Worm (Caenorhabditis elegans) whole organism, late embryonic: ENCODE results near the gene srt-38.

Experiments used
- C38D4.7 ChIP-seq: fragments of 200-800 bp; sonication (Bioruptor generic); optimal IDR thresholded peaks from 2 replicates; lab custom pipeline; 2018; ENCODE audit warnings: mild to moderate bottlenecking, missing genetic modification characterization, moderate library complexity, missing compliant biosample characterization
- F13H6.1 ChIP-seq: sonication (generic microtip); optimal IDR thresholded peaks from 2 replicates; lab custom pipeline; 2016; ENCODE audit warnings: missing genetic modification characterization, missing compliant biosample characterization
- T23F11.4 ChIP-seq: fragments of 200-800 bp; sonication (Bioruptor generic); optimal IDR thresholded peaks from 2 replicates; lab custom pipeline; 2018; ENCODE audit warnings: mild to moderate bottlenecking, missing genetic modification characterization, missing compliant biosample characterization
- ceh-2 ChIP-seq: sonication (generic microtip); optimal IDR thresholded peaks from 2 replicates; lab custom pipeline; 2016; ENCODE audit warnings: missing genotype, missing genetic modification characterization, missing compliant biosample characterization
- ceh-24 ChIP-seq: sonication (generic microtip); optimal IDR thresholded peaks from 2 replicates; lab custom pipeline; 2016; ENCODE audit warnings: mild to moderate bottlenecking, missing genetic modification characterization, missing compliant biosample characterization
- ceh-30 ChIP-seq: fragments of 150-350 bp; optimal IDR thresholded peaks from 2 replicates; lab custom pipeline; 2014; ENCODE audit warnings: missing biosample characterization, missing genetic modification characterization
- ceh-34 ChIP-seq: sonication (generic microtip); optimal IDR thresholded peaks from 2 replicates; lab custom pipeline; 2016; ENCODE audit warnings: mild to moderate bottlenecking, missing genetic modification characterization, missing compliant biosample characterization
- ceh-45 ChIP-seq: fragments of 200-800 bp; sonication (Bioruptor generic); IDR thresholded peaks from 2 replicates; pipeline ENCODE4 v1.3.6; 2022; ENCODE audit warnings: missing genetic modification reagents, missing genetic modification characterization, missing compliant biosample characterization
- ceh-48 ChIP-seq: sonication (generic microtip); optimal IDR thresholded peaks from 2 replicates; lab custom pipeline; 2016; ENCODE audit warnings: missing genetic modification characterization, inconsistent platforms, missing compliant biosample characterization
- ceh-6 ChIP-seq: fragments of 200-800 bp; sonication (Bioruptor generic); optimal IDR thresholded peaks from 2 replicates; lab custom pipeline; 2018; ENCODE audit warnings: mild to moderate bottlenecking, missing genetic modification characterization, missing compliant biosample characterization
- dve-1 ChIP-seq: sonication (generic microtip); optimal IDR thresholded peaks from 2 replicates; lab custom pipeline; 2017; ENCODE audit warnings: antibody characterized with exemption, mild to moderate bottlenecking, missing genetic modification characterization, missing compliant biosample characterization
- elt-4 ChIP-seq: sonication (generic microtip); optimal IDR thresholded peaks from 2 replicates; lab custom pipeline; 2016; ENCODE audit warnings: missing genetic modification characterization, missing compliant biosample characterization
- ets-4 ChIP-seq: sonication (generic microtip); optimal IDR thresholded peaks from 2 replicates; lab custom pipeline; 2016; ENCODE audit warnings: missing genetic modification characterization, missing compliant biosample characterization
- fkh-6 ChIP-seq: sonication (generic microtip); optimal IDR thresholded peaks from 2 replicates; lab custom pipeline; 2016; ENCODE audit warnings: missing genetic modification characterization, missing compliant biosample characterization
- hlh-13 ChIP-seq: fragments of 200-800 bp; sonication (Bioruptor generic); optimal IDR thresholded peaks from 2 replicates; lab custom pipeline; 2018; ENCODE audit warnings: mild to moderate bottlenecking, missing genetic modification characterization, missing compliant biosample characterization
- hlh-30 ChIP-seq: sonication (generic microtip); optimal IDR thresholded peaks from 2 replicates; lab custom pipeline; 2017; ENCODE audit warnings: antibody characterized with exemption, missing genetic modification characterization, missing compliant biosample characterization; ENCODE audit not compliant: insufficient read depth
- hlh-6 ChIP-seq: sonication (generic microtip); optimal IDR thresholded peaks from 2 replicates; lab custom pipeline; 2016; ENCODE audit warnings: missing genotype, missing genetic modification characterization, missing compliant biosample characterization
- hlh-8 ChIP-seq: sonication (generic microtip); optimal IDR thresholded peaks from 2 replicates; lab custom pipeline; 2016; ENCODE audit warnings: missing genotype, missing genetic modification characterization, missing compliant biosample characterization
- lin-11 ChIP-seq: fragments of 200-800 bp; sonication (Bioruptor generic); optimal IDR thresholded peaks from 2 replicates; lab custom pipeline; 2018; ENCODE audit warnings: mild to moderate bottlenecking, missing genetic modification characterization, missing compliant biosample characterization
- mec-3 ChIP-seq: sonication (generic microtip); optimal IDR thresholded peaks from 2 replicates; lab custom pipeline; 2016; ENCODE audit warnings: borderline replicate concordance, missing genetic modification characterization, missing compliant biosample characterization
- nhr-232 ChIP-seq: sonication (generic microtip); optimal IDR thresholded peaks from 2 replicates; lab custom pipeline; 2016; ENCODE audit warnings: missing genetic modification characterization, missing compliant biosample characterization
- pag-3 ChIP-seq: sonication (generic microtip); optimal IDR thresholded peaks from 2 replicates; lab custom pipeline; 2016; ENCODE audit warnings: missing compliant biosample characterization, missing genetic modification characterization, borderline replicate concordance
- pat-9 ChIP-seq: fragments of 200-800 bp; sonication (Bioruptor generic); optimal IDR thresholded peaks from 2 replicates; lab custom pipeline; 2018; ENCODE audit warnings: mild to moderate bottlenecking, missing genetic modification characterization, moderate library complexity, missing compliant biosample characterization
- pha-2 ChIP-seq: sonication (generic microtip); optimal IDR thresholded peaks from 2 replicates; lab custom pipeline; 2017; ENCODE audit warnings: mild to moderate bottlenecking, missing genetic modification characterization, missing compliant biosample characterization
- pha-4 ChIP-seq: fragments of 150-350 bp; optimal IDR thresholded peaks from 2 replicates; lab custom pipeline; 2018; ENCODE audit warnings: missing biosample characterization, missing genetic modification reagents, missing genetic modification characterization
- pqm-1 ChIP-seq: sonication (generic microtip); optimal IDR thresholded peaks from 2 replicates; lab custom pipeline; 2016; ENCODE audit warnings: missing genetic modification characterization, missing compliant biosample characterization
- ref-2 ChIP-seq: sonication (generic microtip); optimal IDR thresholded peaks from 2 replicates; lab custom pipeline; 2016; ENCODE audit warnings: missing genetic modification characterization, missing compliant biosample characterization
- rnt-1 ChIP-seq: sonication (generic microtip); optimal IDR thresholded peaks from 2 replicates; lab custom pipeline; 2016; ENCODE audit warnings: missing genetic modification characterization, missing compliant biosample characterization
- sdc-2 ChIP-seq: sonication (generic microtip); optimal IDR thresholded peaks from 2 replicates; lab custom pipeline; 2016; ENCODE audit warnings: missing genotype, missing genetic modification characterization, missing compliant biosample characterization
- ttx-3 ChIP-seq: sonication (generic microtip); optimal IDR thresholded peaks from 2 replicates; lab custom pipeline; 2016; ENCODE audit warnings: missing genetic modification reagents, missing genetic modification characterization, missing compliant biosample characterization
- unc-3 ChIP-seq, 2 experiments: fragments of 200-800 bp in 1 of 2; sonication (Bioruptor generic) in 1 of 2; sonication (generic microtip) in 1 of 2; conservative IDR thresholded peaks in 1 of 2; optimal IDR thresholded peaks in 1 of 2; 2 replicates each; pipeline versions ENCODE4 v1.3.6 to Lab custom; 2016 to 2022; ENCODE audit warnings: missing compliant biosample characterization in 2 of 2, missing genetic modification characterization in 2 of 2, missing genetic modification reagents in 1 of 2
- unc-42 ChIP-seq: sonication (generic microtip); optimal IDR thresholded peaks from 2 replicates; lab custom pipeline; 2016; ENCODE audit warnings: missing genotype, missing genetic modification characterization, missing compliant biosample characterization
- ztf-16 ChIP-seq: sonication (generic microtip); optimal IDR thresholded peaks from 2 replicates; lab custom pipeline; 2017; ENCODE audit warnings: missing genetic modification characterization, missing compliant biosample characterization

The srt-38 gene

DNA sequence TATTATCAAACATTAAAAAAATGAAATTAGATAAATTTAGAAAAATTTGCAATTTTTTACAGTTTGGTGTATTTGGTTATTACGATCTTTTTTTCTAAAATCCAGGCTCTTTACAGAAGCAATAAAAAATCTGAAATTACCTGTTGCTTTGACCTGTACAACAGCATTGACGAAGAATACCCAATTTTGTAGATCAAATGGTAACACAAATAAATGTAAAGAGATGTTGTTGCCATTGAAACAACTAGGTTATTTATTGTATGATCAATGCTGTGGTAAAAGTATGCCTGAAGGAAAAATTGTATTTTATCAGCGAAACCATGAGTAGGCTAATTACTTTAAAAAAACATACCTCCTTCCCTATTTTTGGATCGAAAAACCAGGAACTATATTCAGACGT, 29.6 kb downstream of the srt-38 start:
- TF ChIP-seq C38D4.7 (GFP tag; lab: Kevin White, UChicago) (no peak), ceh-2 (tag; lab: Kevin White, UChicago) (no peak), hlh-8 (no peak), pha-4 (no peak), pat-9 (tag; lab: Kevin White, UChicago) (no peak), fkh-6 (tag; lab: Kevin White, UChicago) (no peak), mec-3 (no peak), hlh-13 (GFP tag; lab: Kevin White, UChicago) (no peak), ztf-16 (tag; lab: Kevin White, UChicago) (no peak), ttx-3 (tag; lab: Kevin White, UChicago) (no peak), ceh-45 (no peak), ceh-24 (no peak), rnt-1 (no peak), sdc-2 (tag; lab: Kevin White, UChicago) (no peak)

DNA sequence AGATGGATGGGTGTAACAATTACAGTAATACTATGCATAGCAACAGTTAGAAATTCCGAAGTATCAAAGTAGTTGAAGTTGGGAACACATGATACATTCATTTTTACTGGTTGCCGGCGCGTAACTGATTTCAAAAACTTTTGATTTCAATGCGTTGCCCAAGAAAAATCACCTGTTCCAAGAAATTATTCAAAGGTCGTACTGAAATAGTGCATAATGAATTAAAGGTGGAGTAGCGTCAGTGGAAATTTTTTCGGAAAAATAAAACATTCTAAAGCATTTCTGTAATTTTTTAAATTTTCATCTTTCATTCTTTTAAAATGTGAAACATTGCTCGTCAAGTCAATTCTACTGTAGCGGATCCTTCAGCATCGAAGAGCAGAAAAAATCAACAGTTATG, 30.9 kb downstream of the srt-38 start, which contains the start of gene srh-204:
Gene srh-204 (minus strand): TSS at position 101 of the 400 bp plus-strand sequence.
- TF ChIP-seq unc-3 (GFP tag; conservative IDR thresholded peaks at IDR 0.05; lab: Robert Waterston, UW) (no peak), unc-3 (tag; optimal IDR thresholded peaks at IDR 0.05; lab: Kevin White, UChicago) (no peak), ceh-30 (no peak), ceh-48 (tag; lab: Kevin White, UChicago) (no peak), C38D4.7 (GFP tag; lab: Kevin White, UChicago) (no peak), F13H6.1 (tag; lab: Kevin White, UChicago) (no peak), ceh-6 (no peak), pha-2 (tag; lab: Kevin White, UChicago) (no peak)

DNA sequence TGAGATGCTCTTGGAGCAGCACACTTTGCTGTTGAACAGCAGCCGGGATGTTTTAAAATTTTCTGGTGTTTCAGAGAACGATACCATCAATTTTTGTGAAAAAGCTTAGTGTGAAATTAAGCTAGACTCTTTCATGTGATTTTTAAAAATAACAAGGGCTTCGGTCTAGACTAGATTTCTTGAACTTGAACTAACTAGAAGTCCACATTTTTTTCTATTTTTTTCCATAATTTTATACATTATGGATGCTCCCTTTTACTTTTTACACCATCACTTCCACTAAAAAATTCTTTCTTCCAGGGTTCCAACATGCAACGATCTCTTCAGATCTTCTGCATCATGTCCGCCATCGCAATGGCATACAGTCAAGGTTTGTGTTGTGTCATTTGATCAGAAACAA, 35.0 kb downstream of the srt-38 start, which contains the start of gene nlp-13:
Gene nlp-13 (plus strand): TSS at position 301 of the 400 bp plus-strand sequence.
- TF ChIP-seq nhr-232 (tag; lab: Kevin White, UChicago) (no peak), ceh-48 (tag; lab: Kevin White, UChicago) (no peak), ztf-16 (tag; lab: Kevin White, UChicago) (no peak), lin-11 (tag; lab: Kevin White, UChicago) (no peak), pat-9 (tag; lab: Kevin White, UChicago) (no peak), ets-4 (tag; lab: Kevin White, UChicago) (no peak), ref-2 (tag; lab: Kevin White, UChicago) (no peak), unc-3 (GFP tag; conservative IDR thresholded peaks at IDR 0.05; lab: Robert Waterston, UW) (no peak), unc-3 (tag; optimal IDR thresholded peaks at IDR 0.05; lab: Kevin White, UChicago) (no peak), pqm-1 (tag; lab: Kevin White, UChicago) (no peak), elt-4 (tag; lab: Kevin White, UChicago) (no peak), dve-1 (tag; lab: Kevin White, UChicago) (no peak), hlh-30 (tag; lab: Kevin White, UChicago) (no peak), mec-3 (no peak), pag-3 (tag; lab: Kevin White, UChicago) (no peak), unc-42 (tag; lab: Kevin White, UChicago) (no peak), hlh-6 (no peak), ceh-34 (tag; lab: Kevin White, UChicago) (no peak), T23F11.4 (GFP tag; lab: Kevin White, UChicago) (no peak)
